Worm (Caenorhabditis elegans) whole organism, L4 larva: ENCODE results near the gene F42C5.6.

Experiments used
- F49E8.2 ChIP-seq: sonication (generic microtip); optimal IDR thresholded peaks from 2 replicates; lab custom pipeline; 2016; ENCODE audit warnings: missing compliant biosample characterization, mild to moderate bottlenecking, missing genetic modification characterization, borderline replicate concordance
- T20F7.1 ChIP-seq: fragments of 200-800 bp; sonication (Bioruptor generic); optimal IDR thresholded peaks from 2 replicates; lab custom pipeline; 2018; ENCODE audit warnings: mild to moderate bottlenecking, missing genetic modification characterization, missing compliant biosample characterization
- ces-1 ChIP-seq: fragments of 150-350 bp; sonication (generic microtip); optimal IDR thresholded peaks from 4 replicates; lab custom pipeline; 2014; ENCODE audit warnings: missing biosample characterization, missing genetic modification reagents, missing genetic modification characterization
- nhr-48 ChIP-seq: sonication (generic microtip); optimal IDR thresholded peaks from 2 replicates; lab custom pipeline; 2016; ENCODE audit warnings: mild to moderate bottlenecking, missing genetic modification characterization, missing compliant biosample characterization
- sdz-12 ChIP-seq: fragments of 200-800 bp; sonication (Bioruptor generic); optimal IDR thresholded peaks from 2 replicates; lab custom pipeline; 2018; ENCODE audit warnings: mild to moderate bottlenecking, missing genetic modification characterization, missing compliant biosample characterization
- skn-1 ChIP-seq: fragments of 150-350 bp; optimal IDR thresholded peaks from 2 replicates; lab custom pipeline; 2014; ENCODE audit warnings: missing biosample characterization, missing genetic modification characterization

ce11 chrIV:7320688-7321087 is 11.8 kb upstream of the F42C5.6 start:
- no peak for TF ChIP-seq T20F7.1
- TF ChIP-seq sdz-12 (GFP tag; lab: Kevin White, UChicago) = no peak
- TF ChIP-seq F49E8.2 (tag; lab: Kevin White, UChicago) = no peak
- no peak for TF ChIP-seq ces-1 (GFP tag; lab: Kevin White, UChicago)
- no peak for TF ChIP-seq nhr-48 (tag; lab: Kevin White, UChicago)
- no peak for TF ChIP-seq skn-1 (tag; lab: Kevin White, UChicago)
